Fruit fly (Drosophila melanogaster): ENCODE results near the gene Elys.

The Elys gene

dm6 chrX:19668405-19668804 lies 16.3 kb downstream of the Elys start (continued):
- TF ChIP-seq HHEX (GFP tag; optimal IDR thresholded peaks at IDR 0.05) (peak; percentile 91), pros (GFP tag; optimal IDR thresholded peaks at IDR 0.05) (peak; percentile 99), B-H1 (GFP tag; IDR thresholded peaks at IDR 0.05) (peak; percentile 89), CG10147 (GFP tag; optimal IDR thresholded peaks at IDR 0.05) (no peak), dati (GFP tag; IDR thresholded peaks at IDR 0.05) (peak; percentile 79), CG1024 (GFP tag; IDR thresholded peaks at IDR 0.05) (peak; percentile 88), hkb (optimal IDR thresholded peaks at IDR 0.05) (no peak), hkb (GFP tag; IDR thresholded peaks at IDR 0.05) (peak; percentile 92), Pdp1 (GFP tag; optimal IDR thresholded peaks at IDR 0.05) (peak; percentile 96 to 98), dpn (GFP tag; optimal IDR thresholded peaks at IDR 0.05) (peak; percentile 98), CG2889 (GFP tag; IDR thresholded peaks at IDR 0.05) (peak; percentile 96), tgo (GFP tag; IDR thresholded peaks at IDR 0.05) (peak; percentile 92), danr (GFP tag; IDR thresholded peaks at IDR 0.05) (peak; percentile 86), tx (GFP tag; optimal IDR thresholded peaks at IDR 0.05) (peak; percentile 97), CG3065 (GFP tag; optimal IDR thresholded peaks at IDR 0.05) (peak; percentile 93), H15 (GFP tag; IDR thresholded peaks at IDR 0.05) (peak; percentile 90), CG13624 (GFP tag; optimal IDR thresholded peaks at IDR 0.05) (peak; percentile 97), CG8388 (GFP tag; optimal IDR thresholded peaks at IDR 0.05) (peak; percentile 94), CG33557 (GFP tag; optimal IDR thresholded peaks at IDR 0.05) (peak; percentile 98), sisA (GFP tag; IDR thresholded peaks at IDR 0.05) (peak; percentile 95), CG17186 (GFP tag; optimal IDR thresholded peaks at IDR 0.05) (peak; percentile 64), CG18599 (GFP tag; optimal IDR thresholded peaks at IDR 0.05) (peak; percentile 95), mam (GFP tag; optimal IDR thresholded peaks at IDR 0.05) (peak; percentile 99), E2f2 (GFP tag; IDR thresholded peaks at IDR 0.05) (peak; percentile 80), Hmx (GFP tag; optimal IDR thresholded peaks at IDR 0.05) (no peak), CG2678 (tag; optimal IDR thresholded peaks at IDR 0.05) (peak; percentile 95), CG13775 (GFP tag; optimal IDR thresholded peaks at IDR 0.05) (peak; percentile 93), CG7963 (GFP tag; IDR thresholded peaks at IDR 0.05; ENCODE audit: partially characterized antibody) (no peak), Camta (GFP tag; optimal IDR thresholded peaks at IDR 0.05) (peak; percentile 97), NfI (GFP tag; optimal IDR thresholded peaks at IDR 0.05) (peak; percentile 98), CG10565 (GFP tag; optimal IDR thresholded peaks at IDR 0.05) (peak; percentile 90), stwl (tag; optimal IDR thresholded peaks at IDR 0.05) (peak; percentile 59), Asciz (GFP tag; optimal IDR thresholded peaks at IDR 0.05) (peak; percentile 77), pum (GFP tag; optimal IDR thresholded peaks at IDR 0.05) (peak; percentile 98), Max (GFP tag; optimal IDR thresholded peaks at IDR 0.05) (peak; percentile 88), CG7786 (GFP tag; optimal IDR thresholded peaks at IDR 0.05) (peak; percentile 98), ase (GFP tag; IDR thresholded peaks at IDR 0.05) (peak; percentile 86), CG7928 (GFP tag; optimal IDR thresholded peaks at IDR 0.05) (peak; percentile 70), HmgD (GFP tag; optimal IDR thresholded peaks at IDR 0.05) (peak; percentile 92), CG16815 (GFP tag; optimal IDR thresholded peaks at IDR 0.05) (peak; percentile 98), CG2712 (tag; optimal IDR thresholded peaks at IDR 0.05) (peak; percentile 95), CG4328 (GFP tag; optimal IDR thresholded peaks at IDR 0.05) (peak; percentile 84), luna (GFP tag; optimal IDR thresholded peaks at IDR 0.05) (peak; percentile 92), lov (optimal IDR thresholded peaks at IDR 0.05) (no peak), lov (GFP tag; IDR thresholded peaks at IDR 0.05) (peak; percentile 95), p53 (GFP tag; optimal IDR thresholded peaks at IDR 0.05) (peak; percentile 95), CG14710 (tag; optimal IDR thresholded peaks at IDR 0.05) (peak; percentile 92), tna (GFP tag; IDR thresholded peaks at IDR 0.05; ENCODE audit: partially characterized antibody) (no peak), CG3726 (GFP tag; IDR thresholded peaks at IDR 0.05) (peak; percentile 90), otp (GFP tag; IDR thresholded peaks at IDR 0.05) (peak; percentile 96), CG7745 (tag; optimal IDR thresholded peaks at IDR 0.05) (peak; percentile 15)

Data from whole organism, embryonic.